Worm (Caenorhabditis elegans) whole organism, young adult: Measurements from ENCODE around the gene C56G2.22.

Source experiments
- B0019.2 ChIP-seq: fragments of 200-800 bp; sonication (Bioruptor generic); conservative IDR thresholded peaks from 2 replicates; pipeline ENCODE4 v1.3.6; 2022; ENCODE audit warnings: missing genetic modification reagents, missing genetic modification characterization, missing compliant biosample characterization
- B0336.3 ChIP-seq: fragments of 200-800 bp; sonication (Bioruptor generic); IDR thresholded peaks from 2 replicates; pipeline ENCODE4 v1.3.6; 2022; ENCODE audit warnings: missing genetic modification characterization, missing compliant biosample characterization
- C17E4.6 ChIP-seq: fragments of 200-800 bp; sonication (Bioruptor generic); IDR thresholded peaks from 2 replicates; pipeline ENCODE4 v1.3.6; 2022; ENCODE audit warnings: missing genetic modification reagents, missing genetic modification characterization, missing compliant biosample characterization
- F10E7.11 ChIP-seq: sonication (generic microtip); optimal IDR thresholded peaks from 2 replicates; lab custom pipeline; 2017; ENCODE audit warnings: mild to moderate bottlenecking, missing genetic modification characterization, moderate library complexity, missing compliant biosample characterization
- F37B4.10 ChIP-seq: fragments of 200-800 bp; sonication (Bioruptor generic); IDR thresholded peaks from 2 replicates; pipeline ENCODE4 v1.3.6; 2022; ENCODE audit warnings: missing genetic modification characterization, missing compliant biosample characterization
- F57C9.4 ChIP-seq: sonication (generic microtip); optimal IDR thresholded peaks from 2 replicates; lab custom pipeline; 2017; ENCODE audit warnings: mild to moderate bottlenecking, missing genetic modification characterization, missing compliant biosample characterization
- K11D2.4 ChIP-seq: fragments of 200-800 bp; sonication (Bioruptor generic); IDR thresholded peaks from 2 replicates; pipeline ENCODE4 v1.3.6; 2022; ENCODE audit warnings: missing genetic modification reagents, missing genetic modification characterization, missing compliant biosample characterization
- K12H6.12 ChIP-seq: fragments of 200-800 bp; sonication (Bioruptor generic); optimal IDR thresholded peaks from 2 replicates; lab custom pipeline; 2018; ENCODE audit warnings: mild to moderate bottlenecking, missing genetic modification characterization, missing compliant biosample characterization
- T26A5.8 ChIP-seq: sonication (generic microtip); optimal IDR thresholded peaks from 2 replicates; lab custom pipeline; 2016; ENCODE audit warnings: missing genetic modification characterization, missing compliant biosample characterization
- Y95B8A.8 ChIP-seq: fragments of 200-800 bp; sonication (Bioruptor generic); IDR thresholded peaks from 2 replicates; pipeline ENCODE4 v1.3.6; 2022; ENCODE audit warnings: missing genetic modification reagents, missing genetic modification characterization, missing compliant biosample characterization
- ZK185.1 ChIP-seq: sonication (generic microtip); optimal IDR thresholded peaks from 2 replicates; lab custom pipeline; 2016; ENCODE audit warnings: mild to moderate bottlenecking, missing genetic modification characterization, missing compliant biosample characterization; ENCODE audit not compliant: poor library complexity, severe bottlenecking
- ama-1 ChIP-seq, 3 experiments: fragments of 150-350 bp in 1 of 3; sonication (generic microtip) in 2 of 3; optimal IDR thresholded peaks; 2 replicates each; lab custom pipeline; 2014 to 2018; ENCODE audit warnings: missing biosample characterization in 2 of 3, missing genetic modification characterization in 2 of 3, missing genetic modification reagents in 2 of 3
- attf-3 ChIP-seq: fragments of 200-800 bp; sonication (Bioruptor generic); conservative IDR thresholded peaks from 2 replicates; pipeline ENCODE4 v1.3.6; 2022; ENCODE audit warnings: missing genetic modification reagents, missing genetic modification characterization, missing compliant biosample characterization
- ceh-27 ChIP-seq: fragments of 200-800 bp; sonication (Bioruptor generic); optimal IDR thresholded peaks from 2 replicates; lab custom pipeline; 2018; ENCODE audit warnings: mild to moderate bottlenecking, missing genetic modification characterization, moderate library complexity, missing compliant biosample characterization
- ceh-40 ChIP-seq: fragments of 200-800 bp; sonication (Bioruptor generic); IDR thresholded peaks from 2 replicates; pipeline ENCODE4 v1.3.6; 2022; ENCODE audit warnings: missing genetic modification characterization, missing compliant biosample characterization
- die-1 ChIP-seq: sonication (generic microtip); optimal IDR thresholded peaks from 2 replicates; lab custom pipeline; 2016; ENCODE audit warnings: missing genotype, mild to moderate bottlenecking, missing genetic modification characterization, missing compliant biosample characterization
- efl-1 ChIP-seq: fragments of 150-350 bp; optimal IDR thresholded peaks from 2 replicates; lab custom pipeline; 2014; ENCODE audit warnings: missing biosample characterization, missing genetic modification reagents, missing genetic modification characterization
- fkh-3 ChIP-seq: sonication (generic microtip); optimal IDR thresholded peaks from 2 replicates; lab custom pipeline; 2016; ENCODE audit warnings: mild to moderate bottlenecking, missing genetic modification characterization, missing compliant biosample characterization
- gei-17 ChIP-seq: fragments of 200-800 bp; sonication (Bioruptor generic); optimal IDR thresholded peaks from 2 replicates; lab custom pipeline; 2018; ENCODE audit warnings: mild to moderate bottlenecking, missing genetic modification characterization, missing compliant biosample characterization
- hlh-12 ChIP-seq: sonication (generic microtip); optimal IDR thresholded peaks from 2 replicates; lab custom pipeline; 2016; ENCODE audit warnings: missing genetic modification characterization, missing compliant biosample characterization
- hmg-20 ChIP-seq: fragments of 200-800 bp; sonication (Bioruptor generic); IDR thresholded peaks from 2 replicates; pipeline ENCODE4 v1.3.6; 2022; ENCODE audit warnings: missing genetic modification reagents, missing genetic modification characterization, missing compliant biosample characterization
- lin-26 ChIP-seq: fragments of 200-800 bp; sonication (Bioruptor generic); IDR thresholded peaks from 2 replicates; pipeline ENCODE4 v1.3.6; 2022; ENCODE audit warnings: missing genetic modification reagents, missing genetic modification characterization, missing compliant biosample characterization
- lin-40 ChIP-seq: sonication (generic microtip); optimal IDR thresholded peaks from 2 replicates; lab custom pipeline; 2016; ENCODE audit warnings: missing genetic modification characterization, mild to moderate bottlenecking, missing compliant biosample characterization, missing genotype, missing genetic modification reagents
- madf-10 ChIP-seq: sonication (generic microtip); optimal IDR thresholded peaks from 2 replicates; lab custom pipeline; 2016; ENCODE audit warnings: mild to moderate bottlenecking, missing genetic modification characterization, missing compliant biosample characterization
- mcd-1 ChIP-seq: fragments of 200-800 bp; sonication (Bioruptor generic); IDR thresholded peaks from 2 replicates; pipeline ENCODE4 v1.3.6; 2022; ENCODE audit warnings: missing genetic modification reagents, missing genetic modification characterization, missing compliant biosample characterization
- nhr-179 ChIP-seq: sonication (generic microtip); optimal IDR thresholded peaks from 2 replicates; lab custom pipeline; 2016; ENCODE audit warnings: mild to moderate bottlenecking, missing genetic modification characterization, missing compliant biosample characterization
- rcor-1 ChIP-seq: fragments of 200-800 bp; sonication (Bioruptor generic); IDR thresholded peaks from 2 replicates; pipeline ENCODE4 v1.3.6; 2022; ENCODE audit warnings: missing genetic modification reagents, missing genetic modification characterization, missing compliant biosample characterization
- sdz-38 ChIP-seq: sonication (generic microtip); optimal IDR thresholded peaks from 2 replicates; lab custom pipeline; 2016; ENCODE audit warnings: missing genotype, missing genetic modification characterization, missing compliant biosample characterization
- snpc-3.4 ChIP-seq: sonication (generic microtip); optimal IDR thresholded peaks from 2 replicates; lab custom pipeline; 2017; ENCODE audit warnings: missing genetic modification characterization, mild to moderate bottlenecking, missing compliant biosample characterization, antibody characterized with exemption, moderate library complexity, missing genotype, missing genetic modification reagents
- tbx-9 ChIP-seq: sonication (generic microtip); optimal IDR thresholded peaks from 2 replicates; lab custom pipeline; 2016; ENCODE audit warnings: borderline replicate concordance, missing genetic modification characterization, inconsistent platforms, missing compliant biosample characterization
- tlf-1 ChIP-seq: fragments of 200-800 bp; sonication (Bioruptor generic); optimal IDR thresholded peaks from 2 replicates; lab custom pipeline; 2018; ENCODE audit warnings: mild to moderate bottlenecking, missing genetic modification characterization, missing compliant biosample characterization
- unc-62 ChIP-seq: fragments of 150-350 bp; optimal IDR thresholded peaks from 2 replicates; lab custom pipeline; 2014; ENCODE audit warnings: missing biosample characterization, missing genetic modification reagents, missing genetic modification characterization
- ztf-26 ChIP-seq: sonication (generic microtip); optimal IDR thresholded peaks from 2 replicates; lab custom pipeline; 2017; ENCODE audit warnings: missing genetic modification characterization, missing compliant biosample characterization
- ztf-6 ChIP-seq: fragments of 200-800 bp; sonication (Bioruptor generic); IDR thresholded peaks from 2 replicates; pipeline ENCODE4 v1.3.6; 2022; ENCODE audit warnings: missing genetic modification reagents, missing genetic modification characterization, missing compliant biosample characterization

The C56G2.22 gene

DNA sequence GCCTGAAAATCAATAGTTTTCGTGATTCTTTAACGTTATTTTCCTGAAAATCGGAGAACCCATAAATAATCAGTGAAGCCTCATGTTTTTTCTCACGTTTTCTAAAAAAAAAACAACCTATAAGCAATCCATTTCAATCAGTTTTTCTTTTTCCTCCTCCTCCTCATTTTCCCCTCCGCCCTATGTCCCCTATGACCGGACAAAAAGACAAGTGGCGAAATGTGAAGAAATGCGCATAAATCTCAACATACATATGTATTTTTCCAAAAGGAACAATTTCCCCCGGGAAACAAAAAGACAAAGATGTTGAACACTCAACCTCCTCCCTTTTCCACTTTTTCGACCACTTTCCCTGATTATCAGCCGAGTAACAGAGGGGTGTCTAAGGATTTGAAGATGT lies 30.7 kb upstream of the C56G2.22 start:
- TF ChIP-seq madf-10 (tag; lab: Kevin White, UChicago) (no peak), B0336.3 (no peak), T26A5.8 (tag; lab: Kevin White, UChicago) (no peak), tlf-1 (GFP tag; lab: Kevin White, UChicago) (no peak), lin-40 (tag; lab: Kevin White, UChicago) (no peak), rcor-1 (GFP tag; lab: Robert Waterston, UW) (no peak), hlh-12 (tag; lab: Kevin White, UChicago) (no peak), sdz-38 (tag; lab: Kevin White, UChicago) (no peak)

DNA sequence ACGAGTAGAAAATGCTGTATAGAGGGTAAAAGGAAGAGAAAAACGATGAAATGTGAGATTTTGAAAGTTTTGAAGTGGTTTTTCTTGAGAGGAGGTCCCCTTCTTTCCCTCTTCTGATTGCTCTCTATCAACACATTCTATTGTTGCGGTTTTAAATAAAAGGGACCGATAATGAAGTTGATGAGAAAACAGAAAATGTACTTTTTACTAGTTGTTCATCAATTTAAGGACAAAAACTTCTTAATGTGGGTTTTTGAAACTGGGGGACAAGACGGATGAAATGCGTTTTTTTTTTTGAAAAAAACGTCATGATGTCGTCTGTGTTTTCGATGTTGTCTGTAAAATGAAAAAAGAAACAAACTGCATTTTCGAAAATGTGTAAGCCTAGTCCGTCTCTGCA lies 29.5 kb upstream of the C56G2.22 start:
- TF ChIP-seq ZK185.1 (tag; lab: Kevin White, UChicago) = no peak
- no peak for TF ChIP-seq C17E4.6 (GFP tag; lab: Robert Waterston, UW)
- peak; percentile 25 for TF ChIP-seq ceh-27 (GFP tag; lab: Kevin White, UChicago)

DNA sequence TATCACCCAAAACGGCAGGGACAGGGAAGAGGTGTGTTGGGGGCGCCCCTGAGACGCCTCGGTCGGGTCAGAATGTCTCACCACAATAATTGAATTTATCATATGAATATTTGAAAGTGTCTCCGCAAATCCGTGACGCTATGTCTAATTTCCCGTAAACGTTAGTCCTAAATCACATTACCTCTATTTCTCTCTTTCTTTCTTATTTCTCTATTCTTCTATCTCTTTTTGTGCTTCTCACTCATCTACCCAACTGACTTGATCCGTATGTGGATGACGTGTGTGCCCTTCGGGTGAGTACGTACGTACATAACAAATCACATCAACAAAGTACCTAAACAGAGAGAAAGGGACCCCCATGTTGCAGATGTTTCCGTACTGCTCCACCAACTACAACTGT lies 28.9 kb upstream of the C56G2.22 start:
- no peak for TF ChIP-seq lin-40 (tag; lab: Kevin White, UChicago)
- no peak for TF ChIP-seq ama-1 (optimal IDR thresholded peaks at IDR 0.05; lab: Kevin White, UChicago)
- no peak for TF ChIP-seq ama-1 (GFP tag; optimal IDR thresholded peaks at IDR 0.05; lab: Kevin White, UChicago)
- TF ChIP-seq efl-1 (GFP tag; lab: Kevin White, UChicago) = no peak
- no peak for TF ChIP-seq F37B4.10
- TF ChIP-seq hmg-20 = no peak
- no peak for TF ChIP-seq ztf-26 (tag; lab: Kevin White, UChicago)
- TF ChIP-seq F57C9.4 (tag; lab: Kevin White, UChicago) = no peak
- no peak for TF ChIP-seq gei-17
- no peak for TF ChIP-seq ceh-27 (GFP tag; lab: Kevin White, UChicago)

- TF ChIP-seq F37B4.10 = no peak
- no peak for TF ChIP-seq madf-10 (tag; lab: Kevin White, UChicago)
- no peak for TF ChIP-seq die-1 (tag; lab: Kevin White, UChicago)
- no peak for TF ChIP-seq F10E7.11 (tag; lab: Kevin White, UChicago)
- TF ChIP-seq nhr-179 (tag; lab: Kevin White, UChicago) = no peak
- no peak for TF ChIP-seq hlh-12 (tag; lab: Kevin White, UChicago)
- TF ChIP-seq K11D2.4 = no peak
- no peak for TF ChIP-seq snpc-3.4
- TF ChIP-seq Y95B8A.8 (GFP tag; lab: Robert Waterston, UW) = no peak
- no peak for TF ChIP-seq tbx-9
- TF ChIP-seq ztf-6 = no peak
- no peak for TF ChIP-seq lin-26 (GFP tag; lab: Robert Waterston, UW)
- no peak for TF ChIP-seq ceh-27 (GFP tag; lab: Kevin White, UChicago)
- TF ChIP-seq ceh-40 (GFP tag; lab: Robert Waterston, UW) = no peak
- no peak for TF ChIP-seq B0019.2 (GFP tag; lab: Robert Waterston, UW)
- TF ChIP-seq mcd-1 (GFP tag; lab: Robert Waterston, UW) = no peak
- no peak for TF ChIP-seq unc-62 (GFP tag; lab: Kevin White, UChicago)
- TF ChIP-seq fkh-3 (tag; lab: Kevin White, UChicago) = no peak
- TF ChIP-seq attf-3 (GFP tag; lab: Robert Waterston, UW) = no peak
- TF ChIP-seq K12H6.12 (tag; lab: Kevin White, UChicago) = no peak
- TF ChIP-seq, all 124 proteins: peak for 0
Observed at ce11 chrIII:6324139-6324538, 22.1 kb upstream of the C56G2.22 start, which contains the start of gene C56G2.5. C56G2.5 (minus strand) TSS chrIII:6324239.
